Fruit fly (Drosophila melanogaster) whole organism, larva: ENCODE data around the gene ph-p.

Source experiments
- noc ChIP-seq: fragments of 200-800 bp; sonication (Bioruptor generic); optimal IDR thresholded peaks from 3 replicates; lab custom pipeline; 2019; ENCODE audit warnings: missing biosample characterization, mild to moderate bottlenecking, missing genetic modification characterization, moderate library complexity

Gene ph-p

dm6 chrX:2107782-2108409, 30.3 kb downstream of the ph-p start:
- TF ChIP-seq noc: no peak

- no peak for TF ChIP-seq noc
Measured at dm6 chrX:2106367-2106766, 31.8 kb downstream of the ph-p start.

- no peak for TF ChIP-seq noc
Measured at dm6 chrX:2104365-2104764, 33.8 kb downstream of the ph-p start.

- TF ChIP-seq noc: no peak
Measured at dm6 chrX:2103859-2104258, 34.3 kb downstream of the ph-p start.

dm6 chrX:2098267-2098666, 39.9 kb downstream of the ph-p start:
- no peak for TF ChIP-seq noc

dm6 chrX:2096341-2096740, 41.8 kb downstream of the ph-p start:
- TF ChIP-seq noc: no peak

- TF ChIP-seq noc: peak; percentile 12
Measured at dm6 chrX:2094072-2094761, 44.0 kb downstream of the ph-p start, which contains the start of gene csw. Gene csw, plus strand, starts transcription at chrX:2094234.

dm6 chrX:2089812-2090211, 48.4 kb downstream of the ph-p start:
- TF ChIP-seq noc: no peak

- TF ChIP-seq noc: no peak
Measured at dm6 chrX:2088798-2089197, 49.4 kb downstream of the ph-p start.

dm6 chrX:2087501-2087900, 50.7 kb downstream of the ph-p start:
- TF ChIP-seq noc: peak; percentile 18

- TF ChIP-seq noc: peak; percentile 43
Measured at dm6 chrX:2083678-2084162, 54.5 kb downstream of the ph-p start.

- peak; percentile 91 for TF ChIP-seq noc
Measured at dm6 chrX:2083109-2083508, 55.1 kb downstream of the ph-p start.

- no peak for TF ChIP-seq noc
Measured at dm6 chrX:2081848-2082365, 56.3 kb downstream of the ph-p start.

- peak; percentile 45 for TF ChIP-seq noc
Measured at dm6 chrX:2080367-2080927, 57.7 kb downstream of the ph-p start, which contains the start of the genes CG16903 and Unc-76. Gene CG16903, minus strand, starts transcription at chrX:2080405. Gene Unc-76, plus strand, starts transcription at chrX:2080610.

- no peak for TF ChIP-seq noc
Measured at dm6 chrX:2076412-2077357, 61.5 kb downstream of the ph-p start, which contains the start of gene CG4025. Gene CG4025, plus strand, starts transcription at chrX:2076966.
